Worm (Caenorhabditis elegans) whole organism, L1 larva: ENCODE results near the gene F07F6.7.

Source experiments
- C34B4.2 ChIP-seq: sonication (generic microtip); optimal IDR thresholded peaks from 2 replicates; lab custom pipeline; 2017; ENCODE audit warnings: mild to moderate bottlenecking, missing genetic modification characterization, missing compliant biosample characterization
- alr-1 ChIP-seq: fragments of 200-800 bp; sonication (Bioruptor generic); optimal IDR thresholded peaks from 2 replicates; lab custom pipeline; 2018; ENCODE audit warnings: borderline replicate concordance, mild to moderate bottlenecking, missing genetic modification characterization, missing compliant biosample characterization
- aly-2 ChIP-seq: fragments of 150-350 bp; optimal IDR thresholded peaks from 2 replicates; lab custom pipeline; 2014; ENCODE audit warnings: missing biosample characterization, missing genetic modification characterization
- ama-1 ChIP-seq: fragments of 150-350 bp; optimal IDR thresholded peaks from 2 replicates; lab custom pipeline; 2014
- blmp-1 ChIP-seq: fragments of 150-350 bp; optimal IDR thresholded peaks from 2 replicates; lab custom pipeline; 2014; ENCODE audit warnings: missing biosample characterization, missing genetic modification characterization
- ceh-8 ChIP-seq: fragments of 200-800 bp; sonication (Bioruptor generic); optimal IDR thresholded peaks from 2 replicates; lab custom pipeline; 2018; ENCODE audit warnings: mild to moderate bottlenecking, missing genetic modification characterization, moderate library complexity, missing compliant biosample characterization
- ceh-90 ChIP-seq: sonication (generic microtip); optimal IDR thresholded peaks from 2 replicates; lab custom pipeline; 2016; ENCODE audit warnings: missing genetic modification characterization, missing compliant biosample characterization
- dpl-1 ChIP-seq, 3 experiments: fragments of 150-350 bp in 2 of 3; sonication (generic microtip) in 1 of 3; optimal IDR thresholded peaks; 2 replicates each; lab custom pipeline; 2014 to 2017; ENCODE audit warnings: missing biosample characterization in 3 of 3, missing genetic modification characterization in 3 of 3, missing genetic modification reagents in 3 of 3
- efl-1 ChIP-seq, 4 experiments: fragments of 150-350 bp; optimal IDR thresholded peaks in 3 of 4; peaks in 1 of 4; 1 replicate in 1 of 4; 2 replicates in 3 of 4; lab custom pipeline; 2014; ENCODE audit warnings: missing biosample characterization in 2 of 4, missing genetic modification characterization in 2 of 4, missing genetic modification reagents in 2 of 4
- efl-3 ChIP-seq: fragments of 200-800 bp; sonication (Bioruptor generic); optimal IDR thresholded peaks from 2 replicates; lab custom pipeline; 2018; ENCODE audit warnings: mild to moderate bottlenecking, missing genetic modification characterization, missing compliant biosample characterization
- egl-13 ChIP-seq: sonication (generic microtip); optimal IDR thresholded peaks from 2 replicates; lab custom pipeline; 2016; ENCODE audit warnings: missing genotype, missing genetic modification reagents, missing genetic modification characterization, missing compliant biosample characterization
- elt-3 ChIP-seq, 6 experiments: fragments of 150-350 bp in 1 of 6; sonication (generic microtip); optimal IDR thresholded peaks; 2 replicates each; lab custom pipeline; 2017 to 2018; ENCODE audit warnings: missing biosample characterization in 6 of 6, missing genetic modification characterization in 6 of 6, inconsistent platforms in 1 of 6
- fkh-10 ChIP-seq: sonication (generic microtip); optimal IDR thresholded peaks from 2 replicates; lab custom pipeline; 2017; ENCODE audit warnings: missing biosample characterization, missing genetic modification reagents, missing genetic modification characterization
- fos-1 ChIP-seq: fragments of 150-350 bp; optimal IDR thresholded peaks from 2 replicates; lab custom pipeline; 2014; ENCODE audit warnings: missing biosample characterization, missing genetic modification characterization
- hlh-17 ChIP-seq: fragments of 200-800 bp; sonication (Bioruptor generic); optimal IDR thresholded peaks from 2 replicates; lab custom pipeline; 2018; ENCODE audit warnings: missing genetic modification characterization, mild to moderate bottlenecking, missing compliant biosample characterization, moderate library complexity, borderline replicate concordance
- isw-1 ChIP-seq: fragments of 200-800 bp; sonication (Bioruptor generic); IDR thresholded peaks from 2 replicates; pipeline ENCODE4 v1.3.6; 2022; ENCODE audit warnings: missing genetic modification characterization, missing compliant biosample characterization
- lin-15B ChIP-seq: fragments of 150-350 bp; sonication (generic microtip); optimal IDR thresholded peaks from 3 replicates; lab custom pipeline; 2014; ENCODE audit warnings: missing biosample characterization, missing genetic modification characterization
- lin-35 ChIP-seq, 2 experiments: fragments of 150-350 bp; optimal IDR thresholded peaks; 2 replicates each; lab custom pipeline; 2014; ENCODE audit warnings: missing biosample characterization in 2 of 2, missing genetic modification characterization in 2 of 2, missing genetic modification reagents in 2 of 2
- lin-39 ChIP-seq: fragments of 150-350 bp; optimal IDR thresholded peaks from 2 replicates; lab custom pipeline; 2014; ENCODE audit warnings: missing biosample characterization, missing genetic modification reagents, missing genetic modification characterization
- lsy-2 ChIP-seq, 2 experiments: fragments of 150-350 bp; optimal IDR thresholded peaks; 2 replicates each; lab custom pipeline; 2014; ENCODE audit warnings: missing biosample characterization in 2 of 2, missing genetic modification characterization in 2 of 2
- mef-2 ChIP-seq: fragments of 150-350 bp; optimal IDR thresholded peaks from 2 replicates; lab custom pipeline; 2014; ENCODE audit warnings: missing biosample characterization, missing genetic modification characterization
- nhr-11 ChIP-seq: fragments of 150-350 bp; optimal IDR thresholded peaks from 2 replicates; lab custom pipeline; 2014; ENCODE audit warnings: missing biosample characterization, missing genetic modification characterization
- nhr-19 ChIP-seq: fragments of 200-800 bp; sonication (Bioruptor generic); conservative IDR thresholded peaks from 2 replicates; pipeline ENCODE4 v1.3.6; 2022; ENCODE audit warnings: missing genetic modification characterization, missing compliant biosample characterization
- nhr-20 ChIP-seq: sonication (generic microtip); optimal IDR thresholded peaks from 2 replicates; lab custom pipeline; 2016; ENCODE audit warnings: mild to moderate bottlenecking, missing genetic modification characterization, missing compliant biosample characterization
- nhr-237 ChIP-seq: fragments of 150-350 bp; optimal IDR thresholded peaks from 2 replicates; lab custom pipeline; 2014; ENCODE audit warnings: missing biosample characterization, missing genetic modification characterization
- nhr-28 ChIP-seq: fragments of 150-350 bp; optimal IDR thresholded peaks from 2 replicates; lab custom pipeline; 2014; ENCODE audit warnings: missing biosample characterization, missing genetic modification characterization
- nhr-76 ChIP-seq: sonication (generic microtip); optimal IDR thresholded peaks from 2 replicates; lab custom pipeline; 2017; ENCODE audit warnings: missing biosample characterization, missing genetic modification characterization
- pag-3 ChIP-seq: sonication (generic microtip); optimal IDR thresholded peaks from 2 replicates; lab custom pipeline; 2017; ENCODE audit warnings: missing genetic modification characterization, mild to moderate bottlenecking, missing compliant biosample characterization, antibody characterized with exemption, borderline replicate concordance; ENCODE audit not compliant: insufficient read depth
- pqm-1 ChIP-seq: sonication (generic microtip); optimal IDR thresholded peaks from 3 replicates; lab custom pipeline; 2017; ENCODE audit warnings: missing biosample characterization, missing genetic modification characterization
- rnt-1 ChIP-seq: sonication (generic microtip); optimal IDR thresholded peaks from 2 replicates; lab custom pipeline; 2016; ENCODE audit warnings: mild to moderate bottlenecking, missing genetic modification characterization, moderate library complexity, missing compliant biosample characterization
- sox-4 ChIP-seq: sonication (generic microtip); optimal IDR thresholded peaks from 2 replicates; lab custom pipeline; 2016; ENCODE audit warnings: missing genetic modification characterization, missing compliant biosample characterization
- sptf-1 ChIP-seq: fragments of 150-350 bp; optimal IDR thresholded peaks from 2 replicates; lab custom pipeline; 2014; ENCODE audit warnings: missing biosample characterization, missing genetic modification characterization
- tbx-2 ChIP-seq: sonication (generic microtip); optimal IDR thresholded peaks from 2 replicates; lab custom pipeline; 2016; ENCODE audit warnings: missing genetic modification characterization, missing compliant biosample characterization
- tlp-1 ChIP-seq: fragments of 150-350 bp; optimal IDR thresholded peaks from 2 replicates; lab custom pipeline; 2014; ENCODE audit warnings: missing biosample characterization, missing genetic modification characterization
- unc-130 ChIP-seq: fragments of 150-350 bp; optimal IDR thresholded peaks from 2 replicates; lab custom pipeline; 2017; ENCODE audit warnings: missing biosample characterization, missing genetic modification characterization, inconsistent platforms
- xbp-1 ChIP-seq: sonication (generic microtip); optimal IDR thresholded peaks from 2 replicates; lab custom pipeline; 2016; ENCODE audit warnings: missing genetic modification characterization, missing compliant biosample characterization
- zip-4 ChIP-seq: fragments of 200-800 bp; sonication (Bioruptor generic); optimal IDR thresholded peaks from 2 replicates; lab custom pipeline; 2018; ENCODE audit warnings: mild to moderate bottlenecking, missing genetic modification characterization, moderate library complexity, missing compliant biosample characterization
- ztf-11 ChIP-seq, 2 experiments: sonication (generic microtip); optimal IDR thresholded peaks; 2 replicates each; lab custom pipeline; 2016 to 2017; ENCODE audit warnings: missing genetic modification characterization in 2 of 2, missing biosample characterization in 1 of 2, missing compliant biosample characterization in 1 of 2
- ztf-4 ChIP-seq: fragments of 150-350 bp; optimal IDR thresholded peaks from 2 replicates; lab custom pipeline; 2014; ENCODE audit warnings: missing biosample characterization, missing genetic modification characterization

The F07F6.7 gene

DNA sequence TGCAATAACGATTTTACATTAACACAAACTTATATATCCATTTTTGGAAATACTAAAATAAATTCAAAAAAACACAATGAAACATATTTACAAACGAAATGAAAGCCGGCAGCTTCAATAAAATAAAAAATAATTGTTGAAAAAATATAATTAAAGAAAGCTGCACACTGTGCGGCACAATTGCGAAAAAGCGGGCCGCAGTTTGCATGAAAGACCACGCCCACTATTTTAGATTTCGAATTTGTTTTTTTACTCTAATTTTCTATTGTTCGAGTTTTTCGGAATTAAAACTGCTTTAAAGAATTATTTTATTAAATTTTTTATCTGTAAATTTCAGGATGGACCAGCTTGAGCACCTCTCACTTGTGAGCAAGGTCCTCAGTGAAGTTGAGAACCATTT is 24.5 kb downstream of the F07F6.7 start, which contains the start of gene mog-5 (continued):
- no peak for TF ChIP-seq egl-13 (tag; lab: Kevin White, UChicago)
- TF ChIP-seq rnt-1 (tag; lab: Kevin White, UChicago), result peak; percentile 20
- TF ChIP-seq nhr-19 (GFP tag; lab: Robert Waterston, UW), result 0 out of 2 replicates have a peak, but pooled peaks have one; percentile 10
- TF ChIP-seq xbp-1, result peak; percentile 30

DNA sequence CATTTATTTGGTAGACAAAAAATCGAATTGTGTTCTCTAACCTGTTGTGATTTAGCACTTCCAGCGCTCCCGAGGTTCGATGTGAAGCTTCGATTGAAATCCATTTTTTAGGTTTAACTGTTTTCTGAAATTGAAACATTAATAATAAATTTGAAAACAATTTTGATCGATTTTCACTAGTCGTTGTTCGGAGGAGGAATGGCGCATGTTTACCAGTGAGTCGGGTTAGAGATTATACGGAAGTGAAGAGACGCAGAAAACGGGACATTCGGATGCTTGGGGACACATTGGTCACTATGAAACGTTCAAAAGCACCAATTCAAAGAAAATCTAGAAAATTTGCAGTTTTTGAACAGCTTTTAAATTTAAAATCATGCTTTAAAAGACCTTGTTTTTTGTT is 24.9 kb downstream of the F07F6.7 start, which contains the start of gene fbxl-3:
Gene fbxl-3 (minus strand): TSS at position 124 of the 400 bp plus-strand sequence.
- TF ChIP-seq efl-1 (optimal IDR thresholded peaks at IDR 0.05; lab: Kevin White, UChicago), result no peak
- peak in 1 of 2 experiments; percentile 87 for TF ChIP-seq efl-1 (GFP tag; optimal IDR thresholded peaks at IDR 0.05 in 1 of 2; lab: Kevin White, UChicago)
- TF ChIP-seq lin-39 (tag; lab: Kevin White, UChicago), result no peak
- TF ChIP-seq elt-3 (tag; optimal IDR thresholded peaks at IDR 0.05; lab: Kevin White, UChicago), result peak in 1 of 6 experiments; percentile 39
- no peak for TF ChIP-seq pag-3 (tag; lab: Kevin White, UChicago)
- TF ChIP-seq, all 84 proteins: peak for 2

DNA sequence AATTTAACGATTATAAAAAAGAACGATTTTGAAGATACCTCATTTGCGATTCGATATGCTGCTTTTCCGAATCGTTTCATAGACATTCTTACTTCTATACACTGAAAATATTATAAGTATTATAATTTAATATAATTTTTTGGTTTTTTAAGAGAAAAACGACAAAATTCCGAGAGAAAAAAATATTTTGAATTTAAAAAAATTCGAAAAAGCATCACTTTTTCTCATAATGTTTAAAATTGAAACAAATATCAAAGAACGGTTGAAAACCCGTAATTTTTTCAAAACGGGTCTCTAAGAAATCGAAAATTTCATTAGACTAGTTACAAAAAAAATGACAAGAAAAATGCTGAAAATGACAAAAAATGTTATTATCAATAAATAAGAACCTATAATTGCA is 28.1 kb downstream of the F07F6.7 start, which contains the start of gene pink-1:
Gene pink-1 (minus strand): TSS at position 101 of the 400 bp plus-strand sequence.
- TF ChIP-seq lin-39 (tag; lab: Kevin White, UChicago) (no peak), sptf-1 (tag; lab: Kevin White, UChicago) (no peak), sox-4 (tag; lab: Kevin White, UChicago) (no peak), ceh-8 (GFP tag; lab: Kevin White, UChicago) (no peak)

DNA sequence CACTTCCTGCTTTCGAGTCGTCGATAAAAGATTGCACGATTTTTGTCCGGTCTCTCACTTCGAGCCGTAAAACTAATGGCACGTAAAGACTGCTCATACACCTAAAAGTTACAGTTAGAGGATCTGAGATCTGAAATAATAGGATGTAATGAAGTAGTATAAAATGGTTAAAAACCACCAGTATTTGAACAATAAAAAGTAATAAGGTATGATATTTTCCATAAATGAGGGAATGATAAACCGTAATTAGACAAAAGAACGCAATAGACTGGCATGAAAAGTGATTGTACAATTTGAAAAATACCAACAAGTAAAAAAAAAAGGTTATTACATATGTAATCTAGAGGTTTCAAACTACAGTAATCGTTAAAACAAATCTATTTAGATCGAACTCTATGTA is 30.6 kb downstream of the F07F6.7 start, which contains the start of gene brap-2:
Gene brap-2 (minus strand): TSS at position 101 of the 400 bp plus-strand sequence.
- TF ChIP-seq ama-1 (lab: Kevin White, UChicago), result no peak
- no peak for TF ChIP-seq fos-1 (tag; lab: Kevin White, UChicago)
- no peak for TF ChIP-seq ceh-8 (GFP tag; lab: Kevin White, UChicago)
- no peak for TF ChIP-seq nhr-19 (GFP tag; lab: Robert Waterston, UW)

DNA sequence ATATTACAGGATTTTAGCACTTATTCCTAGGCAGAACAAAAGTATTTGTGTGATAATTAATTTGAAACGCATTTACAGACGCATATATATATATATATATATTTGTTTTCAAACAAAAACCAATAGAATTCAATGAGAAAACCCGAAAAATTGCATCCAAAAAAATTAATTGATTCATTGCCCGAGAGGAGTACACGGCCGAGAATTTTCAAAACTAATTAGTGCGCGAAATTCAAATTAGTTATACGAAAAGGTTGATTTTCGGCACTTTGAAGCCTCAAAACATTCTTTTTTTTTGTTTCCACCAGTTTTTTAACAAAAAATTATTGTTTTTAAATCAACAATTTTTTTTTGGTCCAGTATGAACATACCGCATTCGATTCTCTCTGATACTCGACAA is 32.2 kb downstream of the F07F6.7 start:
- no peak for TF ChIP-seq hlh-17 (GFP tag; lab: Kevin White, UChicago)
- peak; percentile 28 to 45 for TF ChIP-seq efl-1 (optimal IDR thresholded peaks at IDR 0.05; lab: Kevin White, UChicago)
- TF ChIP-seq efl-1 (GFP tag; optimal IDR thresholded peaks at IDR 0.05 in 1 of 2; lab: Kevin White, UChicago), result peak; percentile 46 to 89
- TF ChIP-seq dpl-1 (GFP tag; optimal IDR thresholded peaks at IDR 0.05; lab: Kevin White, UChicago), result peak in 2 of 3 experiments; percentile 13 to 48
- TF ChIP-seq lin-35 (GFP tag; optimal IDR thresholded peaks at IDR 0.05; lab: Kevin White, UChicago), result peak in 1 of 2 experiments; percentile 3

DNA sequence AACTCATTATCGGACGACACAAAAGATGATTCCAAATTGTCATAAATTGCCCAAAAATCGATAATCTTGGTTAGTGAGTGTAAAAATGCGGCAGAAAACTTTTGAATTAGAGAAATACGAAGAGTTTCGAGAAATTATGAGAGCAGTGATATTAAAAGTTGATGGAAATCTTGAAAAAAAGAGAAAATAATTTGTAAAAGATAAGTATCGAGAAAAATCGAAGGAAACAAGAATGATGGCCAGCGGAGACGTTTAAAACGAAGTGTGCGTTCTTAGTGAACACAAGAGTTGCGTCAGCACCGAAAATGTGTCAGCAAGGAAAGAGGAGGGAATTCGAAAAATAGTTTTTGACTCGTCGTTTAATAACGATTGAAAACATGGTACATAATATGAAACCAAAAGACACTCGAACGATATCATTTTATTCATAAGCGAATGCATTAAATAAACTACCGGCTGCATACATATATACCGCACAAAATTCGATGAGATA is 33.8 kb downstream of the F07F6.7 start, which contains the start of gene ndx-6:
Gene ndx-6 (minus strand): TSS at position 51 of the 493 bp plus-strand sequence.
- no peak for TF ChIP-seq nhr-28 (tag; lab: Kevin White, UChicago)
- no peak for TF ChIP-seq C34B4.2
- TF ChIP-seq lsy-2 (tag; optimal IDR thresholded peaks at IDR 0.05; lab: Kevin White, UChicago), result peak; percentile 90 to 92
- TF ChIP-seq dpl-1 (GFP tag; optimal IDR thresholded peaks at IDR 0.05; lab: Kevin White, UChicago), result peak; percentile 99
- TF ChIP-seq pqm-1 (tag; lab: Kevin White, UChicago), result no peak
- no peak for TF ChIP-seq nhr-76 (tag; lab: Kevin White, UChicago)
- TF ChIP-seq nhr-20, result peak; percentile 91
- peak; percentile 76 for TF ChIP-seq fos-1 (tag; lab: Kevin White, UChicago)
- TF ChIP-seq unc-130 (tag; lab: Kevin White, UChicago), result peak; percentile 83
- peak; percentile 59 for TF ChIP-seq lin-15B (tag; lab: Kevin White, UChicago)
- TF ChIP-seq ztf-4 (tag; lab: Kevin White, UChicago), result peak; percentile 76
- peak; percentile 81 for TF ChIP-seq blmp-1 (tag; lab: Kevin White, UChicago)
- TF ChIP-seq mef-2, result no peak
- peak; percentile 64 for TF ChIP-seq nhr-11 (tag; lab: Kevin White, UChicago)
- no peak for TF ChIP-seq nhr-237 (tag; lab: Kevin White, UChicago)
- TF ChIP-seq sptf-1 (tag; lab: Kevin White, UChicago), result no peak
- no peak for TF ChIP-seq efl-3 (GFP tag; lab: Kevin White, UChicago)
- peak; percentile 36 for TF ChIP-seq zip-4 (GFP tag; lab: Kevin White, UChicago)
- TF ChIP-seq tlp-1 (tag; lab: Kevin White, UChicago), result no peak
- TF ChIP-seq ceh-90 (tag; lab: Kevin White, UChicago), result peak; percentile 26
- TF ChIP-seq isw-1 (GFP tag; lab: Robert Waterston, UW), result peak; percentile 74
- peak; percentile 46 for TF ChIP-seq fkh-10
- peak in 1 of 2 experiments; percentile 27 for TF ChIP-seq ztf-11 (tag; optimal IDR thresholded peaks at IDR 0.05; lab: Kevin White, UChicago)
- TF ChIP-seq alr-1, result no peak
- TF ChIP-seq tbx-2 (tag; lab: Kevin White, UChicago), result peak; percentile 83
- TF ChIP-seq efl-1 (optimal IDR thresholded peaks at IDR 0.05; lab: Kevin White, UChicago), result peak; percentile 92 to 99
- peak; percentile 98 to 100 for TF ChIP-seq efl-1 (GFP tag; optimal IDR thresholded peaks at IDR 0.05 in 1 of 2; lab: Kevin White, UChicago)
- peak; percentile 82 for TF ChIP-seq aly-2
